Worm (Caenorhabditis elegans): ENCODE results near the gene F44E5.15.

The F44E5.15 gene

ce11 chrII:11749490-11750172 lies 22.8 kb upstream of the F44E5.15 start:
- TF ChIP-seq T26A5.8 (tag; optimal IDR thresholded peaks at IDR 0.05), result no peak
- TF ChIP-seq madf-10 (tag; optimal IDR thresholded peaks at IDR 0.05), result peak; percentile 81
- TF ChIP-seq ceh-58 (GFP tag; IDR thresholded peaks at IDR 0.05), result no peak
- TF ChIP-seq bed-2 (GFP tag; IDR thresholded peaks at IDR 0.05), result peak; percentile 49; the same call in 1 of the 2 replicates
- peak; percentile 55; the same call in 1 of the 2 replicates for TF ChIP-seq C06A6.2 (GFP tag; conservative IDR thresholded peaks at IDR 0.05)
- TF ChIP-seq Y56A3A.18 (GFP tag; IDR thresholded peaks at IDR 0.05), result no peak
- TF ChIP-seq K12H6.12 (tag; optimal IDR thresholded peaks at IDR 0.05), result peak; percentile 87
- TF ChIP-seq D2030.7 (GFP tag; IDR thresholded peaks at IDR 0.05), result no peak
- no peak for TF ChIP-seq snpc-1.1 (tag; optimal IDR thresholded peaks at IDR 0.05; ENCODE audit: insufficient read depth)
- TF ChIP-seq aptf-2 (GFP tag; conservative IDR thresholded peaks at IDR 0.05), result no peak
- TF ChIP-seq ztf-18 (tag; optimal IDR thresholded peaks at IDR 0.05), result peak; percentile 66
- TF ChIP-seq sptf-2 (GFP tag; optimal IDR thresholded peaks at IDR 0.05), result no peak
- no peak for TF ChIP-seq B0261.1 (tag; optimal IDR thresholded peaks at IDR 0.05)
- no peak for TF ChIP-seq Y95B8A.8 (GFP tag; IDR thresholded peaks at IDR 0.05)
- no peak for TF ChIP-seq egl-18 (GFP tag; IDR thresholded peaks at IDR 0.05)
- 0 out of 2 replicates have a peak, but pooled peaks have one; percentile 50 for TF ChIP-seq cebp-1 (GFP tag; IDR thresholded peaks at IDR 0.05)
- TF ChIP-seq cebp-1 (tag; optimal IDR thresholded peaks at IDR 0.05), result peak; percentile 90
- no peak for TF ChIP-seq F39B2.1 (GFP tag; IDR thresholded peaks at IDR 0.05)
- TF ChIP-seq F52B5.7 (tag; optimal IDR thresholded peaks at IDR 0.05), result peak; percentile 59
- 0 out of 2 replicates have a peak, but pooled peaks have one; percentile 61 for TF ChIP-seq lin-26 (GFP tag; IDR thresholded peaks at IDR 0.05)
- 0 out of 2 replicates have a peak, but pooled peaks have one; percentile 63 for TF ChIP-seq madf-3 (GFP tag; IDR thresholded peaks at IDR 0.05)
- no peak for TF ChIP-seq xnd-1 (tag; optimal IDR thresholded peaks at IDR 0.05)
- TF ChIP-seq Y67H2A.10 (GFP tag; conservative IDR thresholded peaks at IDR 0.05), result no peak
- no peak for TF ChIP-seq tbx-9 (tag; optimal IDR thresholded peaks at IDR 0.05; ENCODE audit: borderline replicate concordance)
- TF ChIP-seq ekl-4 (GFP tag; IDR thresholded peaks at IDR 0.05), result 0 out of 2 replicates have a peak, but pooled peaks have one; percentile 57
- peak; percentile 74 for TF ChIP-seq chd-7 (tag; optimal IDR thresholded peaks at IDR 0.05)
- TF ChIP-seq ztf-22 (GFP tag; optimal IDR thresholded peaks at IDR 0.05), result no peak
- no peak for TF ChIP-seq sea-2 (GFP tag; IDR thresholded peaks at IDR 0.05)
- TF ChIP-seq ama-1 (optimal IDR thresholded peaks at IDR 0.05), result no peak
- no peak for TF ChIP-seq ama-1 (GFP tag; optimal IDR thresholded peaks at IDR 0.05)
- TF ChIP-seq tbp1 (GFP tag; optimal IDR thresholded peaks at IDR 0.05), result peak; percentile 32
- peak; percentile 85 for TF ChIP-seq hmg-1.2 (GFP tag; IDR thresholded peaks at IDR 0.05)
- no peak for TF ChIP-seq F49E8.2 (tag; optimal IDR thresholded peaks at IDR 0.05; ENCODE audit: insufficient read depth)
- no peak for TF ChIP-seq F22D6.2 (tag; optimal IDR thresholded peaks at IDR 0.05)
- TF ChIP-seq lin-54 (GFP tag; optimal IDR thresholded peaks at IDR 0.05), result peak; percentile 26
- no peak for TF ChIP-seq F55B11.4 (tag; optimal IDR thresholded peaks at IDR 0.05; ENCODE audit: borderline replicate concordance, insufficient read depth)
- peak; percentile 50 for TF ChIP-seq dpff-1 (tag; optimal IDR thresholded peaks at IDR 0.05)
- peak; percentile 89 for TF ChIP-seq egrh-3 (GFP tag; IDR thresholded peaks at IDR 0.05)
- peak; percentile 91 for TF ChIP-seq lin-40 (tag; optimal IDR thresholded peaks at IDR 0.05)
- TF ChIP-seq F37B4.10 (GFP tag; IDR thresholded peaks at IDR 0.05), result no peak
- peak; percentile 60 for TF ChIP-seq die-1 (tag; optimal IDR thresholded peaks at IDR 0.05)
- TF ChIP-seq ceh-27 (GFP tag; optimal IDR thresholded peaks at IDR 0.05), result peak; percentile 76
- peak; percentile 63 for TF ChIP-seq akir-1 (GFP tag; optimal IDR thresholded peaks at IDR 0.05)
- peak; percentile 17 for TF ChIP-seq efl-1 (GFP tag; optimal IDR thresholded peaks at IDR 0.05)
- TF ChIP-seq zfh-2 (GFP tag; conservative IDR thresholded peaks at IDR 0.05), result peak; percentile 99
- no peak for TF ChIP-seq Y53F4B.3 (GFP tag; IDR thresholded peaks at IDR 0.05)
- TF ChIP-seq rec-8 (tag; optimal IDR thresholded peaks at IDR 0.05), result no peak
